Worm (Caenorhabditis elegans) whole organism, L1 larva: Measurements from ENCODE around the gene F56D6.20.

Source experiments
- ceh-82 ChIP-seq, 3 experiments: fragments of 150-350 bp in 1 of 3; sonication (generic microtip) in 2 of 3; optimal IDR thresholded peaks; 2 replicates each; lab custom pipeline; 2014 to 2017; ENCODE audit warnings: missing biosample characterization in 3 of 3, missing genetic modification characterization in 3 of 3
- lin-15B ChIP-seq: fragments of 150-350 bp; sonication (generic microtip); optimal IDR thresholded peaks from 3 replicates; lab custom pipeline; 2014; ENCODE audit warnings: missing biosample characterization, missing genetic modification characterization
- nhr-77 ChIP-seq: fragments of 150-350 bp; optimal IDR thresholded peaks from 2 replicates; lab custom pipeline; 2014; ENCODE audit warnings: missing biosample characterization, missing genetic modification characterization
- pag-3 ChIP-seq: sonication (generic microtip); optimal IDR thresholded peaks from 2 replicates; lab custom pipeline; 2017; ENCODE audit warnings: missing genetic modification characterization, mild to moderate bottlenecking, missing compliant biosample characterization, antibody characterized with exemption, borderline replicate concordance; ENCODE audit not compliant: insufficient read depth
- xbp-1 ChIP-seq: sonication (generic microtip); optimal IDR thresholded peaks from 2 replicates; lab custom pipeline; 2016; ENCODE audit warnings: missing genetic modification characterization, missing compliant biosample characterization
- ztf-4 ChIP-seq: fragments of 150-350 bp; optimal IDR thresholded peaks from 2 replicates; lab custom pipeline; 2014; ENCODE audit warnings: missing biosample characterization, missing genetic modification characterization

DNA sequence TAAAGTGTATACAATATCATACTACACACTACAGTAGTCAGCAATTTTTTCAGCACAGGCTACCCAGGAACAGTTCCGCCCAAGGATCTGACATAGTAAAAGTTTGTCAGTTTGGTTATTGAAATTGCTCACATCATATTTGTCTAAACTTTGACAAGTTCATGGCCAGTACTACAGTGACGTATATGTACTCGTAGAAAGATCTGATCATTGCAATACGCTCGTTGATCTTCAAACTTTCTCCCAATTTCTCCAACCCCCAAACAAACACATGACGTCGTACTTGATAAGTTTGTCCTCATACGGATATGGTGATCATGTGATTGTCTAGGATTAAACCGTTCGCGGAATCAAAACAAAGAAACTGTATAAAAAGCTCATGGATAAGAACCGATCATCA lies 17.9 kb upstream of the F56D6.20 start, which contains the start of gene dct-8:
- no peak for TF ChIP-seq nhr-77 (tag; lab: Kevin White, UChicago)
- no peak for TF ChIP-seq lin-15B (tag; lab: Kevin White, UChicago)
- TF ChIP-seq ztf-4, result no peak
- no peak for TF ChIP-seq xbp-1 (tag; lab: Kevin White, UChicago)
- TF ChIP-seq ceh-82 (tag; optimal IDR thresholded peaks at IDR 0.05; lab: Kevin White, UChicago), result no peak
- no peak for TF ChIP-seq pag-3 (tag; lab: Kevin White, UChicago)
